Worm (Caenorhabditis elegans): ENCODE measurements around the gene unc-83.

The unc-83 gene

ce11 chrV:6485109-6485508 is 20.2 kb downstream of the unc-83 start:
- TF ChIP-seq aha-1 (tag) (peak; percentile 55), nhr-42 (GFP tag; IDR thresholded peaks at IDR 0.05) (no peak), duxl-1 (tag; optimal IDR thresholded peaks at IDR 0.05; ENCODE audit: poor library complexity) (no peak), ceh-20 (GFP tag; IDR thresholded peaks at IDR 0.05) (no peak)

- TF ChIP-seq F10B5.3 (tag; optimal IDR thresholded peaks at IDR 0.05) = no peak
- TF ChIP-seq daf-16 (GFP tag; optimal IDR thresholded peaks at IDR 0.05) = peak in 1 of 2 experiments; percentile 11
- peak; percentile 34 for TF ChIP-seq daf-16 (tag; optimal IDR thresholded peaks at IDR 0.05)
- TF ChIP-seq lin-38 (GFP tag; IDR thresholded peaks at IDR 0.05) = peak; percentile 19; the same call in 1 of the 2 replicates
- TF ChIP-seq dve-1 (tag; optimal IDR thresholded peaks at IDR 0.05; ENCODE audit: insufficient read depth) = peak; percentile 30
- TF ChIP-seq pha-4 (GFP tag; IDR thresholded peaks at IDR 0.05) = peak; percentile 40; the same call in 1 of the 2 replicates
- no peak for TF ChIP-seq pha-4 (tag; optimal IDR thresholded peaks at IDR 0.05)
- TF ChIP-seq lsy-2 (tag; optimal IDR thresholded peaks at IDR 0.05) = peak in 1 of 2 experiments; percentile 8
- no peak for TF ChIP-seq fos-1 (tag; optimal IDR thresholded peaks at IDR 0.05)
- TF ChIP-seq zfp-3 (GFP tag; conservative IDR thresholded peaks at IDR 0.05) = peak; percentile 77
- peak; percentile 30; the same call in 1 of the 2 replicates for TF ChIP-seq lin-1 (GFP tag; IDR thresholded peaks at IDR 0.05)
- TF ChIP-seq hlh-30 (tag; optimal IDR thresholded peaks at IDR 0.05; ENCODE audit: insufficient read depth) = no peak
- no peak for TF ChIP-seq aha-1 (tag)
- no peak for TF ChIP-seq daf-8 (GFP tag; IDR thresholded peaks at IDR 0.05)
- peak; percentile 31 for TF ChIP-seq mep-1 (tag; optimal IDR thresholded peaks at IDR 0.05)
- TF ChIP-seq sdz-12 (GFP tag; optimal IDR thresholded peaks at IDR 0.05) = no peak
- no peak for TF ChIP-seq Y105C5A.15 (GFP tag; IDR thresholded peaks at IDR 0.05)
- no peak for TF ChIP-seq F26F4.8 (GFP tag; conservative IDR thresholded peaks at IDR 0.05)
- peak; percentile 35; the same call in 1 of the 2 replicates for TF ChIP-seq dmd-6 (GFP tag; IDR thresholded peaks at IDR 0.05)
- TF ChIP-seq nhr-10 (tag; optimal IDR thresholded peaks at IDR 0.05) = peak; percentile 9
- TF ChIP-seq lin-15B (tag; optimal IDR thresholded peaks at IDR 0.05) = peak; percentile 14
- TF ChIP-seq tra-1 (GFP tag; IDR thresholded peaks at IDR 0.05) = peak; percentile 53; the same call in 1 of the 2 replicates
- TF ChIP-seq nhr-77 (tag; optimal IDR thresholded peaks at IDR 0.05) = peak; percentile 69
- TF ChIP-seq vab-7 (GFP tag; IDR thresholded peaks at IDR 0.05) = no peak
- TF ChIP-seq nhr-102 (tag; optimal IDR thresholded peaks at IDR 0.05) = peak; percentile 27
- TF ChIP-seq gei-8 (GFP tag; optimal IDR thresholded peaks at IDR 0.05) = peak; percentile 21
- TF ChIP-seq mdt-29 (GFP tag; IDR thresholded peaks at IDR 0.05) = no peak
- peak; percentile 22 for TF ChIP-seq T20F7.1 (GFP tag; optimal IDR thresholded peaks at IDR 0.05)
- no peak for TF ChIP-seq zip-11 (GFP tag; IDR thresholded peaks at IDR 0.05)
- no peak for TF ChIP-seq unc-62 (GFP tag; optimal IDR thresholded peaks at IDR 0.05 in 1 of 2)
- no peak for TF ChIP-seq unc-62 (tag; optimal IDR thresholded peaks at IDR 0.05)
- peak; percentile 14 for TF ChIP-seq hlh-11 (tag; optimal IDR thresholded peaks at IDR 0.05)
- TF ChIP-seq rbr-2 (tag; optimal IDR thresholded peaks at IDR 0.05) = no peak
These were observed 23.0 kb downstream of the unc-83 start for ce11 chrV:6487878-6488277.

ce11 chrV:6488849-6489248 is 24.0 kb downstream of the unc-83 start, which contains the start of gene lec-10:
TSS of gene lec-10 (minus strand) at chrV:6489120.
- TF ChIP-seq mdl-1 (tag; optimal IDR thresholded peaks at IDR 0.05) (peak in 1 of 2 experiments; percentile 17), tra-1 (GFP tag; IDR thresholded peaks at IDR 0.05) (0 out of 2 replicates have a peak, but pooled peaks have one; percentile 40), nhr-48 (tag; optimal IDR thresholded peaks at IDR 0.05) (peak; percentile 50), dve-1 (tag; optimal IDR thresholded peaks at IDR 0.05; ENCODE audit: insufficient read depth) (peak; percentile 89), lin-13 (GFP tag; optimal IDR thresholded peaks at IDR 0.05) (peak; percentile 6), egl-27 (tag; optimal IDR thresholded peaks at IDR 0.05) (no peak), lsy-2 (tag; optimal IDR thresholded peaks at IDR 0.05) (peak in 1 of 2 experiments; percentile 29), duxl-1 (tag; optimal IDR thresholded peaks at IDR 0.05; ENCODE audit: poor library complexity) (peak; percentile 7), ztf-7 (tag; optimal IDR thresholded peaks at IDR 0.05) (no peak), hlh-30 (tag; optimal IDR thresholded peaks at IDR 0.05; ENCODE audit: insufficient read depth) (peak; percentile 35), cey-2 (tag; optimal IDR thresholded peaks at IDR 0.05; ENCODE audit: borderline replicate concordance, insufficient read depth) (no peak), daf-16 (GFP tag; optimal IDR thresholded peaks at IDR 0.05) (no peak), daf-16 (tag; optimal IDR thresholded peaks at IDR 0.05) (peak; percentile 62), hlh-11 (tag; optimal IDR thresholded peaks at IDR 0.05) (peak; percentile 65), aha-1 (tag) (peak; percentile 77), aly-2 (tag; optimal IDR thresholded peaks at IDR 0.05) (no peak), zfp-3 (GFP tag; conservative IDR thresholded peaks at IDR 0.05) (no peak), madf-9 (GFP tag; conservative IDR thresholded peaks at IDR 0.05) (no peak), nhr-6 (tag; optimal IDR thresholded peaks at IDR 0.05) (peak; percentile 43), pqm-1 (tag; optimal IDR thresholded peaks at IDR 0.05) (peak; percentile 92), nhr-77 (tag; optimal IDR thresholded peaks at IDR 0.05) (peak; percentile 70), pha-4 (GFP tag; IDR thresholded peaks at IDR 0.05) (peak; percentile 8; the same call in 1 of the 2 replicates), pha-4 (tag; optimal IDR thresholded peaks at IDR 0.05) (no peak), mep-1 (tag; optimal IDR thresholded peaks at IDR 0.05) (peak; percentile 55), mdt-29 (GFP tag; IDR thresholded peaks at IDR 0.05) (peak; percentile 57; the same call in 1 of the 2 replicates)
